Worm (Caenorhabditis elegans): ENCODE measurements around the gene nhr-10.

- TF ChIP-seq pha-4 (tag; optimal IDR thresholded peaks at IDR 0.05) (no peak), madf-2 (tag; optimal IDR thresholded peaks at IDR 0.05) (no peak), tbx-2 (tag; optimal IDR thresholded peaks at IDR 0.05) (no peak), nhr-11 (tag; optimal IDR thresholded peaks at IDR 0.05) (no peak), ceh-24 (tag; optimal IDR thresholded peaks at IDR 0.05) (no peak), ahr-1 (tag; optimal IDR thresholded peaks at IDR 0.05) (no peak), elt-2 (tag; optimal IDR thresholded peaks at IDR 0.05) (no peak), ceh-48 (tag; optimal IDR thresholded peaks at IDR 0.05) (no peak), hlh-30 (tag; optimal IDR thresholded peaks at IDR 0.05; ENCODE audit: insufficient read depth) (no peak), sdc-2 (tag; optimal IDR thresholded peaks at IDR 0.05) (no peak), pros-1 (tag; optimal IDR thresholded peaks at IDR 0.05) (no peak), ama-1 (optimal IDR thresholded peaks at IDR 0.05) (no peak), ceh-2 (tag; optimal IDR thresholded peaks at IDR 0.05) (no peak)
These were observed 3.0 kb downstream of the nhr-10 start for ce11 chrIII:7112285-7112684.
